Worm (Caenorhabditis elegans): ENCODE data around the gene M163.10.

M163.10 gene

DNA sequence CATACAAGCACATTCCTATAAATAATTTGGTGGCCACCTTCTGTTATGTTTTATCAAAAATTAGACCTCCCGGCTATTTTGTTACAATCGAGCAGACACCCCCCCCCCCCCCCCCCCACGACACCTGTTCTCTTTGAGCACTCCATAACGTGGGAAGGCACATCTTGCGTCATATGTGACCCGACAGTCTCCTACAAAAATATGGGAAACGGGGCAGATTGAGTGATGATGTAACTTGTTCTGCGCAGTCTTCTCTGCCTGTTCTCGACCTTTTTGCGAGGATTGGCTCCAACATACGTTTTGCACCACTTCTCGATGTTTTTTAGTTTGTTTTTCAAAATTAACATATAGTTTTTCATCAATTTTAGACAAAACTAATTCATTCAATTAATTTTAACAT lies 23.3 kb upstream of the M163.10 start:
- no peak for TF ChIP-seq klf-2 (GFP tag; conservative IDR thresholded peaks at IDR 0.05)
- no peak for TF ChIP-seq flt-1 (GFP tag; IDR thresholded peaks at IDR 0.05)
- TF ChIP-seq tab-1 (GFP tag; IDR thresholded peaks at IDR 0.05): no peak
- TF ChIP-seq T22C8.4 (GFP tag; IDR thresholded peaks at IDR 0.05): no peak
- TF ChIP-seq cog-1 (tag; optimal IDR thresholded peaks at IDR 0.05): no peak
- TF ChIP-seq ztf-23 (GFP tag; IDR thresholded peaks at IDR 0.05): no peak
- no peak for TF ChIP-seq ref-1 (GFP tag; conservative IDR thresholded peaks at IDR 0.05)
- no peak for TF ChIP-seq med-1 (GFP tag; optimal IDR thresholded peaks at IDR 0.05; ENCODE audit: insufficient read depth)

- TF ChIP-seq ztf-23 (GFP tag; IDR thresholded peaks at IDR 0.05): no peak
- TF ChIP-seq klf-2 (GFP tag; conservative IDR thresholded peaks at IDR 0.05): no peak
- no peak for TF ChIP-seq cog-1 (tag; optimal IDR thresholded peaks at IDR 0.05)
- TF ChIP-seq med-1 (GFP tag; optimal IDR thresholded peaks at IDR 0.05; ENCODE audit: insufficient read depth): no peak
- TF ChIP-seq ref-1 (GFP tag; conservative IDR thresholded peaks at IDR 0.05): no peak
These were observed 22.9 kb upstream of the M163.10 start, which contains the start of gene jmjd-3.2 for ce11 chrX:14447910-14448309. Gene jmjd-3.2, plus strand, starts transcription at chrX:14448210.

- no peak for TF ChIP-seq cog-1 (tag; optimal IDR thresholded peaks at IDR 0.05)
- no peak for TF ChIP-seq flt-1 (GFP tag; IDR thresholded peaks at IDR 0.05)
- TF ChIP-seq med-1 (GFP tag; optimal IDR thresholded peaks at IDR 0.05; ENCODE audit: insufficient read depth): no peak
These were observed 17.1 kb upstream of the M163.10 start, which contains the start of gene F23D12.7 for ce11 chrX:14453735-14454134. Gene F23D12.7, minus strand, starts transcription at chrX:14453835.

ce11 chrX:14455419-14455818 lies 15.4 kb upstream of the M163.10 start, which contains the start of gene Y66C5A.1:
Gene Y66C5A.1, minus strand, starts transcription at chrX:14455519.
- TF ChIP-seq ztf-23 (GFP tag; IDR thresholded peaks at IDR 0.05): no peak
- no peak for TF ChIP-seq ref-1 (GFP tag; conservative IDR thresholded peaks at IDR 0.05)
- no peak for TF ChIP-seq cog-1 (tag; optimal IDR thresholded peaks at IDR 0.05)
- no peak for TF ChIP-seq klf-2 (GFP tag; conservative IDR thresholded peaks at IDR 0.05)
- TF ChIP-seq med-1 (GFP tag; optimal IDR thresholded peaks at IDR 0.05; ENCODE audit: insufficient read depth): no peak
- TF ChIP-seq tab-1 (GFP tag; IDR thresholded peaks at IDR 0.05): no peak
- TF ChIP-seq flt-1 (GFP tag; IDR thresholded peaks at IDR 0.05): no peak
- no peak for TF ChIP-seq T22C8.4 (GFP tag; IDR thresholded peaks at IDR 0.05)
- no peak for TF ChIP-seq ztf-29 (GFP tag; IDR thresholded peaks at IDR 0.05)

DNA sequence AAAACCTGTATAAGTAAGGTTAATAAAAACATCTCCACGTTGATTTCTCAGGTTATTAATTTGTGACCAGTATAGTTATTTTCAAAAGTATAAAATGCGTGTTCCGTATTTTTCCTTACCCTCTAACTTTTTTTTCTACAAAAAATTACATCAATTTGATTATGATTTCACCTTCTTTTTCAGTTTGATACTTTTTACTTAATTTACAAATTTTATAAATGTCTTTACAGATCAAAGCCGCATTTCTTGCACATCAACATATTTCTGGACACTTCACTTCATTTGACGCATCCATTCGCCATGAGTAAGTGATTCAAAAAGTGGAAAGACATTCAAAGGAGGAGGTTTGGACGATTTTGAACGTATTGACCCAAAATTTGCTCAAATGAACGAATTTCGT lies 10.4 kb upstream of the M163.10 start, which contains the start of gene Y66C5A.2:
TSS of gene Y66C5A.2 (plus strand) at position 301 of the 400 bp plus-strand sequence.
- no peak for TF ChIP-seq T22C8.4 (GFP tag; IDR thresholded peaks at IDR 0.05)
- no peak for TF ChIP-seq klf-2 (GFP tag; conservative IDR thresholded peaks at IDR 0.05)
- no peak for TF ChIP-seq tab-1 (GFP tag; IDR thresholded peaks at IDR 0.05)
- no peak for TF ChIP-seq ztf-29 (GFP tag; IDR thresholded peaks at IDR 0.05)
- TF ChIP-seq cog-1 (tag; optimal IDR thresholded peaks at IDR 0.05): no peak
- no peak for TF ChIP-seq med-1 (GFP tag; optimal IDR thresholded peaks at IDR 0.05; ENCODE audit: insufficient read depth)
- no peak for TF ChIP-seq ztf-23 (GFP tag; IDR thresholded peaks at IDR 0.05)
- TF ChIP-seq ref-1 (GFP tag; conservative IDR thresholded peaks at IDR 0.05): no peak
- no peak for TF ChIP-seq flt-1 (GFP tag; IDR thresholded peaks at IDR 0.05)

DNA sequence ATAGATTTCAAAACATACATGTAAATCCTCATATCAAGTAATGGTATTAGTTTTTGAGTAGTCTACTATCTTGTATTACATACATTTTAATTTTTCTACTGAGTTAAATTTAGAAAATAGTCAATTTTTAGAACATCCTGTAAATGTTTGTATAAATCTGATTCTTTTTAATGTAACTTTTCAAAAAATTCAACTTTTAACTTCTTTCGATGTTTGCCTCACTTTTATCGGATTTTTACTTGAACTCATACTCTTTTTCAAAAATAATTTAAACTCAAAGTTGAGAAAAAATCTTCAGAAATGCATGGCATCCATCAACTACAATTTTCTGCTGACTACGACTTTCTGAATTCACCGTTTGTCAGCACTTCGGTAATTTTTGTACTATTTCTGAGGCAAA lies 6.3 kb upstream of the M163.10 start, which contains the start of gene M163.7:
TSS of gene M163.7 (plus strand) at position 301 of the 400 bp plus-strand sequence.
- TF ChIP-seq ztf-23 (GFP tag; IDR thresholded peaks at IDR 0.05) (no peak), med-1 (GFP tag; optimal IDR thresholded peaks at IDR 0.05; ENCODE audit: insufficient read depth) (no peak), cog-1 (tag; optimal IDR thresholded peaks at IDR 0.05) (no peak), ref-1 (GFP tag; conservative IDR thresholded peaks at IDR 0.05) (no peak), flt-1 (GFP tag; IDR thresholded peaks at IDR 0.05) (no peak), klf-2 (GFP tag; conservative IDR thresholded peaks at IDR 0.05) (no peak), ztf-29 (GFP tag; IDR thresholded peaks at IDR 0.05) (no peak), tab-1 (GFP tag; IDR thresholded peaks at IDR 0.05) (no peak), T22C8.4 (GFP tag; IDR thresholded peaks at IDR 0.05) (no peak)

- TF ChIP-seq cog-1 (tag; optimal IDR thresholded peaks at IDR 0.05): no peak
- no peak for TF ChIP-seq med-1 (GFP tag; optimal IDR thresholded peaks at IDR 0.05; ENCODE audit: insufficient read depth)
- TF ChIP-seq tab-1 (GFP tag; IDR thresholded peaks at IDR 0.05): no peak
- no peak for TF ChIP-seq ref-1 (GFP tag; conservative IDR thresholded peaks at IDR 0.05)
- TF ChIP-seq ztf-23 (GFP tag; IDR thresholded peaks at IDR 0.05): no peak
- no peak for TF ChIP-seq flt-1 (GFP tag; IDR thresholded peaks at IDR 0.05)
- TF ChIP-seq klf-2 (GFP tag; conservative IDR thresholded peaks at IDR 0.05): no peak
- no peak for TF ChIP-seq ztf-29 (GFP tag; IDR thresholded peaks at IDR 0.05)
These were observed 5.2 kb upstream of the M163.10 start, which contains the start of gene M163.22 for ce11 chrX:14465593-14465992. Gene M163.22, plus strand, starts transcription at chrX:14465893.

- TF ChIP-seq ref-1 (GFP tag; conservative IDR thresholded peaks at IDR 0.05) (no peak), ztf-29 (GFP tag; IDR thresholded peaks at IDR 0.05) (no peak), flt-1 (GFP tag; IDR thresholded peaks at IDR 0.05) (no peak), T22C8.4 (GFP tag; IDR thresholded peaks at IDR 0.05) (no peak), med-1 (GFP tag; optimal IDR thresholded peaks at IDR 0.05; ENCODE audit: insufficient read depth) (no peak), tab-1 (GFP tag; IDR thresholded peaks at IDR 0.05) (no peak), cog-1 (tag; optimal IDR thresholded peaks at IDR 0.05) (no peak), ztf-23 (GFP tag; IDR thresholded peaks at IDR 0.05) (no peak), klf-2 (GFP tag; conservative IDR thresholded peaks at IDR 0.05) (no peak)
These were observed 4.3 kb upstream of the M163.10 start, which contains the start of gene M163.21 for ce11 chrX:14466532-14466931. Gene M163.21, plus strand, starts transcription at chrX:14466832.

DNA sequence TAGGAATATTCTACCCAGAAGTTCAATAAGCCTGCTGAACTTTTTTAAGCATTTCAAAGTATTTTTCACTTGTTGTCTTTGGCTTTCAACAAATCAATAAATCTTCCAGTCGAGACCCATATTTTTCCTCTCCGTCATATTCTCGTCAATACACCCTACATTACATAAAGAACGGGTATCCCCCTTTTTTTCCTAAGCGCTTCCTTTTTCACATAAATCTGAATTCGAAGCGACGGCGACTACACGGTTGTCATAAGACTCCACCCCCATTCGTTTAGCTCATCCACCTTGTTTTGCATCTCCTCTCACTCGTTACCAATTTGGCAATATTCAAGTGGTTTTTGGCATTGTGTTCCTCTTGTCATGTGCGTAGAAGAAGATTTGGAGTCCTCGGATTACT lies 1.5 kb upstream of the M163.10 start, which contains the start of gene M163.9:
TSS of gene M163.9 (plus strand) at position 301 of the 400 bp plus-strand sequence.
- no peak for TF ChIP-seq cog-1 (tag; optimal IDR thresholded peaks at IDR 0.05)
- TF ChIP-seq klf-2 (GFP tag; conservative IDR thresholded peaks at IDR 0.05): no peak
- no peak for TF ChIP-seq ztf-23 (GFP tag; IDR thresholded peaks at IDR 0.05)

- no peak for TF ChIP-seq ztf-23 (GFP tag; IDR thresholded peaks at IDR 0.05)
- no peak for TF ChIP-seq med-1 (GFP tag; optimal IDR thresholded peaks at IDR 0.05; ENCODE audit: insufficient read depth)
- no peak for TF ChIP-seq flt-1 (GFP tag; IDR thresholded peaks at IDR 0.05)
- no peak for TF ChIP-seq cog-1 (tag; optimal IDR thresholded peaks at IDR 0.05)
- no peak for TF ChIP-seq ztf-29 (GFP tag; IDR thresholded peaks at IDR 0.05)
These were observed 3.0 kb downstream of the M163.10 start, which contains the start of gene M163.5 for ce11 chrX:14473740-14474139. Gene M163.5, plus strand, starts transcription at chrX:14474040.
